Worm (Caenorhabditis elegans) whole organism, L2 larva: ENCODE data around the gene ltah-1.2.
A peak's percentile ranks its signal among the peaks of the same experiment; 100 is the strongest.

Experiments used
- C34F6.9 ChIP-seq: fragments of 150-350 bp; optimal IDR thresholded peaks from 2 replicates; lab custom pipeline; 2014; ENCODE audit warnings: missing biosample characterization, missing genetic modification characterization
- F13H6.1 ChIP-seq: sonication (generic microtip); optimal IDR thresholded peaks from 2 replicates; lab custom pipeline; 2016; ENCODE audit warnings: missing genetic modification characterization, missing compliant biosample characterization
- R02D3.7 ChIP-seq: fragments of 150-350 bp; optimal IDR thresholded peaks from 2 replicates; lab custom pipeline; 2014; ENCODE audit warnings: missing biosample characterization, missing genetic modification characterization
- Y55F3AM.14 ChIP-seq: fragments of 200-800 bp; sonication (Bioruptor generic); optimal IDR thresholded peaks from 2 replicates; lab custom pipeline; 2018; ENCODE audit warnings: mild to moderate bottlenecking, missing genetic modification characterization, missing compliant biosample characterization
- ZK546.5 ChIP-seq: sonication (generic microtip); optimal IDR thresholded peaks from 2 replicates; lab custom pipeline; 2017; ENCODE audit warnings: missing biosample characterization, missing genetic modification characterization
- alr-1 ChIP-seq: fragments of 150-350 bp; optimal IDR thresholded peaks from 2 replicates; lab custom pipeline; 2014; ENCODE audit warnings: missing biosample characterization, missing genetic modification characterization
- aly-2 ChIP-seq: fragments of 150-350 bp; optimal IDR thresholded peaks from 2 replicates; lab custom pipeline; 2014; ENCODE audit warnings: missing biosample characterization, missing genetic modification characterization
- ama-1 ChIP-seq: fragments of 150-350 bp; optimal IDR thresholded peaks from 2 replicates; lab custom pipeline; 2018; ENCODE audit warnings: inconsistent platforms
- blmp-1 ChIP-seq: sonication (generic microtip); optimal IDR thresholded peaks from 2 replicates; lab custom pipeline; 2017; ENCODE audit warnings: missing genetic modification characterization, mild to moderate bottlenecking, missing compliant biosample characterization, antibody characterized with exemption, moderate library complexity; ENCODE audit not compliant: insufficient read depth
- ceh-16 ChIP-seq: fragments of 150-350 bp; optimal IDR thresholded peaks from 2 replicates; lab custom pipeline; 2014; ENCODE audit warnings: missing biosample characterization, missing genetic modification characterization
- ceh-82 ChIP-seq: fragments of 150-350 bp; optimal IDR thresholded peaks from 2 replicates; lab custom pipeline; 2014; ENCODE audit warnings: missing biosample characterization, missing genetic modification characterization
- crh-2 ChIP-seq: sonication (generic microtip); optimal IDR thresholded peaks from 2 replicates; lab custom pipeline; 2017; ENCODE audit warnings: missing biosample characterization, missing genetic modification characterization
- dmd-4 ChIP-seq: sonication (generic microtip); optimal IDR thresholded peaks from 2 replicates; lab custom pipeline; 2017; ENCODE audit warnings: missing biosample characterization, missing genetic modification characterization
- egl-27 ChIP-seq: sonication (generic microtip); optimal IDR thresholded peaks from 3 replicates; lab custom pipeline; 2017; ENCODE audit warnings: missing biosample characterization, missing genetic modification reagents, missing genetic modification characterization
- elt-1 ChIP-seq: fragments of 150-350 bp; optimal IDR thresholded peaks from 2 replicates; lab custom pipeline; 2014; ENCODE audit warnings: missing biosample characterization, missing genetic modification characterization
- elt-3 ChIP-seq: sonication (generic microtip); optimal IDR thresholded peaks from 2 replicates; lab custom pipeline; 2017; ENCODE audit warnings: missing biosample characterization, missing genetic modification characterization
- fos-1 ChIP-seq: fragments of 150-350 bp; optimal IDR thresholded peaks from 2 replicates; lab custom pipeline; 2014; ENCODE audit warnings: missing biosample characterization, missing genetic modification characterization
- gmeb-1 ChIP-seq: fragments of 150-350 bp; optimal IDR thresholded peaks from 2 replicates; lab custom pipeline; 2014; ENCODE audit warnings: missing biosample characterization, missing genetic modification characterization
- lin-11 ChIP-seq: fragments of 150-350 bp; sonication (generic microtip); optimal IDR thresholded peaks from 2 replicates; lab custom pipeline; 2014; ENCODE audit warnings: missing biosample characterization, missing genetic modification characterization, inconsistent platforms, mixed read lengths
- lin-13 ChIP-seq: fragments of 150-350 bp; optimal IDR thresholded peaks from 2 replicates; lab custom pipeline; 2014; ENCODE audit warnings: missing biosample characterization, missing genetic modification reagents, missing genetic modification characterization
- lin-39 ChIP-seq: fragments of 150-350 bp; optimal IDR thresholded peaks from 2 replicates; lab custom pipeline; 2014; ENCODE audit warnings: missing biosample characterization, missing genetic modification reagents, missing genetic modification characterization
- lsy-2 ChIP-seq, 2 experiments: fragments of 150-350 bp in 1 of 2; sonication (generic microtip) in 1 of 2; optimal IDR thresholded peaks; 2 replicates each; lab custom pipeline; 2014 to 2017; ENCODE audit warnings: missing biosample characterization in 2 of 2, missing genetic modification characterization in 2 of 2
- mab-5 ChIP-seq: fragments of 150-350 bp; optimal IDR thresholded peaks from 2 replicates; lab custom pipeline; 2014; ENCODE audit warnings: missing biosample characterization, missing genetic modification characterization
- mbf-1 ChIP-seq: sonication (generic microtip); optimal IDR thresholded peaks from 2 replicates; lab custom pipeline; 2017; ENCODE audit warnings: missing biosample characterization, missing genetic modification characterization
- mdl-1 ChIP-seq, 2 experiments: fragments of 150-350 bp in 1 of 2; sonication (generic microtip) in 1 of 2; optimal IDR thresholded peaks; 2 replicates each; lab custom pipeline; 2017; ENCODE audit warnings: missing biosample characterization in 2 of 2, missing genetic modification characterization in 2 of 2
- nhr-10 ChIP-seq: sonication (generic microtip); optimal IDR thresholded peaks from 2 replicates; lab custom pipeline; 2017; ENCODE audit warnings: missing biosample characterization, missing genetic modification characterization
- nhr-11 ChIP-seq: fragments of 150-350 bp; optimal IDR thresholded peaks from 2 replicates; lab custom pipeline; 2014; ENCODE audit warnings: missing biosample characterization, missing genetic modification characterization
- nhr-12 ChIP-seq: fragments of 150-350 bp; optimal IDR thresholded peaks from 2 replicates; lab custom pipeline; 2014; ENCODE audit warnings: missing biosample characterization, missing genetic modification characterization
- nhr-129 ChIP-seq: fragments of 150-350 bp; optimal IDR thresholded peaks from 2 replicates; lab custom pipeline; 2014; ENCODE audit warnings: missing biosample characterization, missing genetic modification characterization
- nhr-21 ChIP-seq: fragments of 150-350 bp; optimal IDR thresholded peaks from 2 replicates; lab custom pipeline; 2014; ENCODE audit warnings: missing biosample characterization, missing genetic modification characterization
- nhr-23 ChIP-seq: fragments of 150-350 bp; optimal IDR thresholded peaks from 2 replicates; lab custom pipeline; 2014; ENCODE audit warnings: missing biosample characterization, missing genetic modification reagents, missing genetic modification characterization
- nhr-237 ChIP-seq: fragments of 150-350 bp; optimal IDR thresholded peaks from 2 replicates; lab custom pipeline; 2014; ENCODE audit warnings: missing biosample characterization, missing genetic modification characterization
- nhr-25 ChIP-seq: fragments of 150-350 bp; sonication (generic microtip); optimal IDR thresholded peaks from 3 replicates; lab custom pipeline; 2014; ENCODE audit warnings: missing biosample characterization, missing genetic modification characterization
- nhr-6 ChIP-seq: fragments of 150-350 bp; optimal IDR thresholded peaks from 2 replicates; lab custom pipeline; 2014; ENCODE audit warnings: missing biosample characterization, missing genetic modification characterization
- nhr-77 ChIP-seq: fragments of 150-350 bp; optimal IDR thresholded peaks from 2 replicates; lab custom pipeline; 2014; ENCODE audit warnings: missing biosample characterization, missing genetic modification characterization
- peb-1 ChIP-seq: fragments of 150-350 bp; optimal IDR thresholded peaks from 2 replicates; lab custom pipeline; 2014; ENCODE audit warnings: missing biosample characterization, missing genetic modification characterization
- sem-4 ChIP-seq: fragments of 150-350 bp; optimal IDR thresholded peaks from 2 replicates; lab custom pipeline; 2014; ENCODE audit warnings: missing biosample characterization, missing genetic modification reagents, missing genetic modification characterization
- skn-1 ChIP-seq: sonication (generic microtip); optimal IDR thresholded peaks from 2 replicates; lab custom pipeline; 2017; ENCODE audit warnings: missing biosample characterization, missing genetic modification characterization
- sma-3 ChIP-seq: sonication (generic microtip); optimal IDR thresholded peaks from 2 replicates; lab custom pipeline; 2016; ENCODE audit warnings: missing genetic modification reagents, missing genetic modification characterization, missing compliant biosample characterization
- sma-9 ChIP-seq, 2 experiments: fragments of 150-350 bp in 1 of 2; sonication (generic microtip) in 1 of 2; optimal IDR thresholded peaks; 2 replicates each; lab custom pipeline; 2014 to 2016; ENCODE audit warnings: missing genetic modification characterization in 2 of 2, mild to moderate bottlenecking in 1 of 2, missing biosample characterization in 1 of 2, missing compliant biosample characterization in 1 of 2, missing genetic modification reagents in 1 of 2, moderate library complexity in 1 of 2
- snpc-4 ChIP-seq: fragments of 150-350 bp; optimal IDR thresholded peaks from 2 replicates; lab custom pipeline; 2014; ENCODE audit warnings: missing biosample characterization, missing genetic modification characterization
- unc-39 ChIP-seq: fragments of 150-350 bp; optimal IDR thresholded peaks from 2 replicates; lab custom pipeline; 2014; ENCODE audit warnings: missing biosample characterization, missing genetic modification characterization
- unc-55 ChIP-seq: fragments of 150-350 bp; sonication (generic microtip); optimal IDR thresholded peaks from 3 replicates; lab custom pipeline; 2014; ENCODE audit warnings: missing biosample characterization, missing genetic modification reagents, missing genetic modification characterization
- unc-62 ChIP-seq: fragments of 150-350 bp; optimal IDR thresholded peaks from 2 replicates; lab custom pipeline; 2014; ENCODE audit warnings: missing biosample characterization, missing genetic modification reagents, missing genetic modification characterization
- zag-1 ChIP-seq: fragments of 150-350 bp; optimal IDR thresholded peaks from 2 replicates; lab custom pipeline; 2014; ENCODE audit warnings: missing biosample characterization, missing genetic modification characterization
- ztf-1 ChIP-seq: fragments of 200-800 bp; sonication (Bioruptor generic); conservative IDR thresholded peaks from 2 replicates; pipeline ENCODE4 v1.3.6; 2022; ENCODE audit warnings: missing genetic modification characterization, missing compliant biosample characterization
- ztf-11 ChIP-seq: sonication (generic microtip); optimal IDR thresholded peaks from 2 replicates; lab custom pipeline; 2017; ENCODE audit warnings: missing biosample characterization, missing genetic modification characterization
- ztf-4 ChIP-seq: fragments of 150-350 bp; optimal IDR thresholded peaks from 2 replicates; lab custom pipeline; 2014; ENCODE audit warnings: missing biosample characterization, missing genetic modification characterization

ltah-1.2 gene

DNA sequence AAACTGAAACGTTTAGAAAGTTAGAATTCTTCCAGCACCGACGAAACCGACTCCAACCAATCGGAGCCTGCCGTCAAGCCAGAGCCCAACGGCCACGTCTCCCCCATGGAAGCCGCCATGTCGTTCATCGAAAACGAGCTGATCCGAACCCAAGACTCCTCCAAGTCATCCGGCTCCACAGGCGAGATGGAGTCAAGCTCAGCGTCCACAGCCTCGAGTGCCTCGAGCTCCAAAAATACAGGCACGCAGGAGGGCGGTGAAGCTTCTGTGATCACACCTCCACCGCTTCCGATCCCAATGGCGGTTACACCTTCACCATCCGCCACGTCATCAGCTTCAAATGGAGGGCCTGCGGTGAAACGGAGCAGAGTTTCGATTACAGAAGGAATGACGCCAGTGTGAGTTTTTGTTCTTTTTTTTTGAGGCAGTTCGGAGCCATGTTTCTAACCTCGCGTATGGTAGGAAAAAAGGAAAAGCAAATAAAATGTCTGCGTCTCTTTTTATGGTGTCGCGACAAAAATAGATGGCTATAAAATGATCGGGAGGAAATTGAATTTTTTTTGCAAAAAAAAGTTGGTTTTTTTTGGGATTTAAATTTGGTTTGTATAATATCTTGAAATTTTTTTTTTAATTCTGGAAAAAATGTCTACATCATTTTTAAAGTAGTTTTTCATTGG, 25.5 kb upstream of the ltah-1.2 start:
- TF ChIP-seq nhr-129 (tag; lab: Kevin White, UChicago) (no peak), zag-1 (no peak), fos-1 (tag; lab: Kevin White, UChicago) (no peak), egl-27 (tag; lab: Kevin White, UChicago) (no peak), dmd-4 (no peak), nhr-23 (tag; lab: Kevin White, UChicago) (no peak), lin-11 (tag; lab: Kevin White, UChicago) (no peak), ZK546.5 (tag; lab: Kevin White, UChicago) (no peak), nhr-6 (no peak), mab-5 (tag; lab: Kevin White, UChicago) (no peak), nhr-12 (tag; lab: Kevin White, UChicago) (no peak), ceh-82 (tag; lab: Kevin White, UChicago) (no peak), ama-1 (lab: Kevin White, UChicago) (no peak)

DNA sequence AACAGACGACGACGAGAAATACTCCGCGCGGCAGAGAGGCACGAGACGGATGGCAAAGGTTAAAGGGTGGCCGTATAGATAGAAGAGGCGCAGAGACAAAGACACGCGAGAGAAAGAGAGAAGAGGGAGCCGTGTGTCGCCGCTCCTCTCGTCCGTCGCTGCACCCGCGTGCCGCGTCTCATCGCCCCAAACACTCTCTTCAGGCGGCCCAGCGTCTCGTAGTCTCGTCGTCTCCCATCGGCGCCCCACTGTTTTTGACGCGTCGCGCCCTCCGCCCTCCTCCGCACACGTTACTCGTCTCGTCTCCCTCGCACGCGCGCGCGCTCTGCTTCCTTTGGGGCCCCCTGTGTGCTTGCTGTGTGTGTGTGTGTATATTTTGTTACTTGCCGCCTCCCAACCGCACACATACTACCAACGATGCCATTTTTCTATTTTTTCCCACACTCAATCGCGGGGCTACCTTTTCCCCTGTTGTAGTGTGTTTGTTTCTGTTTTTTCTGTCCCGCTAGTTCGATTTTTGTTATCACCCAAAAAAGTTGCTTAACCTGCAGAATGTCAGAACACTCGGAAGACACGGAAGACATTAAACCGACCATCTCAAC, 23.8 kb upstream of the ltah-1.2 start, which contains the start of gene madf-9:
Gene madf-9, plus strand, starts transcription at position 552 of the 602 bp plus-strand sequence.
- TF ChIP-seq nhr-12 (tag; lab: Kevin White, UChicago) (no peak), gmeb-1 (tag; lab: Kevin White, UChicago) (peak; percentile 50), sma-9 (GFP tag; optimal IDR thresholded peaks at IDR 0.05; lab: Kevin White, UChicago) (peak; percentile 83), sma-9 (tag; optimal IDR thresholded peaks at IDR 0.05; lab: Kevin White, UChicago) (no peak), lin-11 (tag; lab: Kevin White, UChicago) (no peak), ceh-82 (tag; lab: Kevin White, UChicago) (no peak), lin-13 (GFP tag; lab: Kevin White, UChicago) (peak; percentile 33), sem-4 (tag; lab: Kevin White, UChicago) (no peak), alr-1 (tag; lab: Kevin White, UChicago) (no peak), ztf-11 (tag; lab: Kevin White, UChicago) (no peak), mbf-1 (no peak), ztf-1 (GFP tag; lab: Robert Waterston, UW) (no peak), mdl-1 (tag; optimal IDR thresholded peaks at IDR 0.05; lab: Kevin White, UChicago) (peak; percentile 77 to 81), crh-2 (tag; lab: Kevin White, UChicago) (no peak), nhr-23 (tag; lab: Kevin White, UChicago) (no peak), R02D3.7 (tag; lab: Kevin White, UChicago) (no peak), blmp-1 (peak; percentile 0), ztf-4 (no peak), unc-39 (tag; lab: Kevin White, UChicago) (peak; percentile 39), ceh-16 (tag; lab: Kevin White, UChicago) (no peak), Y55F3AM.14 (GFP tag; lab: Kevin White, UChicago) (peak; percentile 31), skn-1 (tag; lab: Kevin White, UChicago) (no peak), nhr-11 (tag; lab: Kevin White, UChicago) (no peak), elt-1 (no peak), nhr-21 (tag; lab: Kevin White, UChicago) (peak; percentile 76), fos-1 (tag; lab: Kevin White, UChicago) (peak; percentile 24), lin-39 (tag; lab: Kevin White, UChicago) (no peak), mab-5 (tag; lab: Kevin White, UChicago) (peak; percentile 32), C34F6.9 (tag; lab: Kevin White, UChicago) (peak; percentile 14), nhr-25 (peak; percentile 39), sma-3 (peak; percentile 67), F13H6.1 (tag; lab: Kevin White, UChicago) (peak; percentile 88), zag-1 (peak; percentile 59), dmd-4 (no peak), peb-1 (tag; lab: Kevin White, UChicago) (peak; percentile 83), egl-27 (tag; lab: Kevin White, UChicago) (no peak), nhr-77 (tag; lab: Kevin White, UChicago) (no peak), nhr-6 (no peak), snpc-4 (tag; lab: Kevin White, UChicago) (peak; percentile 32), unc-55 (GFP tag; lab: Kevin White, UChicago) (peak; percentile 62), ama-1 (lab: Kevin White, UChicago) (no peak), unc-62 (no peak), nhr-10 (no peak), lsy-2 (tag; optimal IDR thresholded peaks at IDR 0.05; lab: Kevin White, UChicago) (peak in 1 of 2 experiments; percentile 51), aly-2 (no peak), ZK546.5 (tag; lab: Kevin White, UChicago) (no peak), elt-3 (tag; lab: Kevin White, UChicago) (no peak), nhr-237 (tag; lab: Kevin White, UChicago) (no peak), nhr-129 (tag; lab: Kevin White, UChicago) (peak; percentile 44)
- TF ChIP-seq, all 48 proteins: peak for 20
